Worm (Caenorhabditis elegans): ENCODE results near the gene rpl-11.1.
"Not testable (repeated sequence)": the region's sequence is repeated elsewhere in the genome, so short reads cannot be mapped to it uniquely, and the experiment has no call there.

DNA sequence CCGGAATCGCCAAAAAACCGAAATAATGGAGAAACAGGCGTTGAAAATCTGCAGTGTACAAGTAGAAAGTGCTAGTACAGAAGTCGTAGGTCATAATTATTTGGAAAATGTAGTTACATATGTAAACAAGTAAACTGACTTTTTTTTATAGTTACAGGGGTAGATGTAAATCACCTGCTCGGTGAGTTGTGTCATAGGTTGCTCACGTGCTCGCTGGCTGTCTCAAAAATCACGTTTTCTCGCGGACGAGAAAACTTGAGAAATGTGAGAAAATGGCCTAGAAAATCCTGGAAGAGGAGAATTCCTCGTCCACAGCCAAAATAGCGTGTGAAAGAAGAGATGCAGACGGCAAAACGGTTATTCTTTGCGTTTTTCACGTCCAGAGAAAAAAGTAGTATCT lies 11.2 kb upstream of the rpl-11.1 start, which contains the start of gene srh-212:
- not testable (repeated sequence) for TF ChIP-seq him-1, dao-5, W03F9.2 (tag; optimal IDR thresholded peaks at IDR 0.05)
